Fruit fly (Drosophila melanogaster) whole organism, adult: ENCODE results near the gene Ptp36E.

Source experiments
- CG11617 ChIP-seq: fragments of 200-800 bp; sonication (Bioruptor generic); optimal IDR thresholded peaks from 2 replicates; lab custom pipeline; 2017; ENCODE audit warnings: mild to moderate bottlenecking, missing biosample characterization, missing genetic modification reagents, missing genetic modification characterization
- CG12768 ChIP-seq: fragments of 200-800 bp; sonication (Bioruptor generic); optimal IDR thresholded peaks from 2 replicates; lab custom pipeline; 2017; ENCODE audit warnings: missing biosample characterization, missing genetic modification characterization, mild to moderate bottlenecking, moderate library complexity, missing genetic modification reagents
- CG14711 ChIP-seq: fragments of 200-800 bp; sonication (Bioruptor generic); optimal IDR thresholded peaks from 2 replicates; lab custom pipeline; 2018; ENCODE audit warnings: missing biosample characterization, mild to moderate bottlenecking, missing genetic modification characterization, moderate library complexity
- CG1620 ChIP-seq: fragments of 200-800 bp; sonication (Bioruptor generic); optimal IDR thresholded peaks from 2 replicates; lab custom pipeline; 2016; ENCODE audit warnings: missing biosample characterization, missing genetic modification characterization
- CG33017 ChIP-seq: fragments of 200-800 bp; sonication (Bioruptor generic); optimal IDR thresholded peaks from 2 replicates; lab custom pipeline; 2018; ENCODE audit warnings: missing biosample characterization, mild to moderate bottlenecking, missing genetic modification characterization, moderate library complexity
- CG5204 ChIP-seq: fragments of 200-800 bp; sonication (Bioruptor generic); optimal IDR thresholded peaks from 2 replicates; lab custom pipeline; 2016; ENCODE audit warnings: missing biosample characterization, missing genetic modification characterization
- CG7045 ChIP-seq: fragments of 200-800 bp; sonication (Bioruptor generic); optimal IDR thresholded peaks from 2 replicates; lab custom pipeline; 2017; ENCODE audit warnings: missing biosample characterization, mild to moderate bottlenecking, missing genetic modification characterization
- CG7101 ChIP-seq: fragments of 200-800 bp; sonication (Bioruptor generic); optimal IDR thresholded peaks from 2 replicates; lab custom pipeline; 2018; ENCODE audit warnings: missing biosample characterization, mild to moderate bottlenecking, missing genetic modification characterization, moderate library complexity
- Clk ChIP-seq: fragments of 200-800 bp; sonication (Bioruptor generic); optimal IDR thresholded peaks from 2 replicates; lab custom pipeline; 2017; ENCODE audit warnings: missing biosample characterization, missing genetic modification characterization
- Crg-1 ChIP-seq: fragments of 200-800 bp; sonication (Bioruptor generic); optimal IDR thresholded peaks from 2 replicates; lab custom pipeline; 2016; ENCODE audit warnings: missing biosample characterization, missing genetic modification characterization
- Hr96 ChIP-seq: fragments of 200-800 bp; sonication (Bioruptor generic); optimal IDR thresholded peaks from 2 replicates; lab custom pipeline; 2016; ENCODE audit warnings: missing biosample characterization, missing genetic modification characterization
- Mnt ChIP-seq: fragments of 200-800 bp; sonication (Bioruptor generic); optimal IDR thresholded peaks from 2 replicates; lab custom pipeline; 2016; ENCODE audit warnings: missing biosample characterization, mild to moderate bottlenecking, missing genetic modification characterization
- bab1 ChIP-seq: fragments of 200-800 bp; sonication (Bioruptor generic); optimal IDR thresholded peaks from 3 replicates; lab custom pipeline; 2019; ENCODE audit warnings: missing biosample characterization, mild to moderate bottlenecking, missing genetic modification characterization, moderate library complexity
- cic ChIP-seq: fragments of 200-800 bp; sonication (Bioruptor generic); optimal IDR thresholded peaks from 2 replicates; lab custom pipeline; 2017; ENCODE audit warnings: missing biosample characterization, mild to moderate bottlenecking, missing genetic modification characterization, moderate library complexity
- cnc ChIP-seq, 2 experiments: fragments of >200 bp; optimal IDR thresholded peaks; 2 replicates each; lab custom pipeline; 2017
- kay ChIP-seq: fragments of 200-800 bp; sonication (Bioruptor generic); peaks from one replicate; lab custom pipeline; 2016; ENCODE audit warnings: missing biosample characterization, missing genetic modification characterization, borderline replicate concordance
- ovo ChIP-seq: fragments of 200-800 bp; sonication (Bioruptor generic); optimal IDR thresholded peaks from 2 replicates; lab custom pipeline; 2016; ENCODE audit warnings: missing biosample characterization, missing genetic modification characterization
- pad ChIP-seq: fragments of 200-800 bp; sonication (Bioruptor generic); optimal IDR thresholded peaks from 3 replicates; lab custom pipeline; 2017; ENCODE audit warnings: missing biosample characterization, missing genetic modification characterization, mild to moderate bottlenecking, moderate library complexity, missing genetic modification reagents
- tj ChIP-seq: fragments of 200-800 bp; sonication (Bioruptor generic); optimal IDR thresholded peaks from 3 replicates; lab custom pipeline; 2017; ENCODE audit warnings: missing biosample characterization, mild to moderate bottlenecking, missing genetic modification characterization, moderate library complexity
- toe ChIP-seq: fragments of 200-800 bp; sonication (Bioruptor generic); optimal IDR thresholded peaks from 2 replicates; lab custom pipeline; 2016; ENCODE audit warnings: missing biosample characterization, missing genetic modification characterization

Ptp36E gene

DNA sequence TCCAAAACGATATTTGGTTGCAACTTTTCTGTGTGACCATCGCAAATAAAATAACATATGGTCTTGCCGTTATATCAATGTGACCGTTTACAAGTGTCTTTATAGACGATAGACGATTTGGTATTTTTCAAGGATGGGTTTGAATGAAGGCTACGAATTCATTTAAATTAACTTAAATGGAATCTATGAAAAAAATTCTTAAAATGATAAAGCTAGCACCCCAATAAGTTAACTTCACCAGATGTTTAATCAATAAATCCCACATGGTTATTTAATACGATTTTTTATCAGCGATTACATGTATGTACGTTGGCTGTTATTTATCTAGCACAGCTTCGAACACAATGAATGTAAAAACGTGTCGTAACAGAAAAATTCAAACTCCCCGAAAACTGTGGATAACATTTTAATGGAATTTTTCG, 26.2 kb downstream of the Ptp36E start:
- no peak for TF ChIP-seq ovo (GFP tag; lab: Kevin White, UChicago)
- TF ChIP-seq CG7045 = no peak
- TF ChIP-seq cnc (optimal IDR thresholded peaks at IDR 0.05; lab: Kevin White, UChicago) = no peak
- no peak for TF ChIP-seq CG5204 (GFP tag; lab: Kevin White, UChicago)
- no peak for TF ChIP-seq CG12768 (GFP tag; lab: Kevin White, UChicago)
- TF ChIP-seq Clk (GFP tag; lab: Kevin White, UChicago) = no peak
- TF ChIP-seq pad = no peak
- no peak for TF ChIP-seq CG7101
- TF ChIP-seq CG11617 (GFP tag; lab: Kevin White, UChicago) = no peak
- no peak for TF ChIP-seq kay (GFP tag; lab: Kevin White, UChicago)
- no peak for TF ChIP-seq bab1 (GFP tag; lab: Kevin White, UChicago)

DNA sequence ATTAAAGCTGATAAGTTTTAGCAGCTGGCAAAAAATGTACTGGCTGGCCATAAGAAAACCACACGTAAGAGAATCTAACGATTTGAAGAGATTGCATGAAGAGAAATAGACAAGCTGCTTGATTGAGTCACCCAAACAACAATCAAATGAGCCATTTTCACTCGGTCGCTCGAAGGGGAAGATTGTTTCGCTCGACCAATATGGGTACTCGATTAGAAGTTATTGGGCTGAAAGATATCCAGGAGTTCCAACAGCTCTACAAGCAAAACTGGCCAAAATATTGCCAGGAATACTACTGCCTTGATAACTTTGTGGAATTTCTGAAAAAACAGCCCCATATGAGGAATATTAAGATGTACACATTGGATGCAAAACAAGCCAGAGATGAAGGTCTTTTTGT, 28.9 kb downstream of the Ptp36E start, which contains the start of gene CG5783:
Gene CG5783, plus strand, starts transcription at position 167 of the 400 bp plus-strand sequence.
- peak; percentile 89 for TF ChIP-seq pad
- TF ChIP-seq cic (GFP tag; lab: Kevin White, UChicago) = no peak

DNA sequence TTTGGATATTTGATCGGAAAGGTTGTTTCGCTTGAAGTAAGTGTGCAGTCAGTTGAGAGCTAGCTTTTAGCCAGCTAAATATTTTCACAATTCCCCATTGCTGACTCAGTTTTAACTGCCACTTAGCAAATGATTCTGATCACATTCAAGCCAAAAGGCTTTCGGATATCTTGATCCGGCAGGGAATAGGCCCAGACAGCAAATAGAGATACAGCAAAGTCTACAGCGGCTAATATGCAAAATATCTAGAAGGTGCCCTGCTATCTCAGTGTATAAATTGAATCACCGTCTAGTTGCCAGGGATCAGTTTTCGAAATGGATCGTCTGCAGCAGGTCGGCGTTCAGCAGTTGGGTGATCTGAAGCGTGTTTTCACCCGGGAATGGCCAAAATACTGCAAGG, 30.3 kb downstream of the Ptp36E start, which contains the start of gene CG15155:
Gene CG15155, plus strand, starts transcription at position 301 of the 400 bp plus-strand sequence.
- TF ChIP-seq Mnt (GFP tag; lab: Kevin White, UChicago) = no peak
- TF ChIP-seq cnc (optimal IDR thresholded peaks at IDR 0.05; lab: Kevin White, UChicago) = no peak
- no peak for TF ChIP-seq CG12768 (GFP tag; lab: Kevin White, UChicago)
- TF ChIP-seq CG1620 (GFP tag; lab: Kevin White, UChicago) = no peak
- no peak for TF ChIP-seq Clk (GFP tag; lab: Kevin White, UChicago)
- no peak for TF ChIP-seq CG7101
- TF ChIP-seq CG5204 (GFP tag; lab: Kevin White, UChicago) = no peak
- TF ChIP-seq bab1 (GFP tag; lab: Kevin White, UChicago) = no peak
- no peak for TF ChIP-seq toe (GFP tag; lab: Kevin White, UChicago)
- no peak for TF ChIP-seq tj (GFP tag; lab: Kevin White, UChicago)
- no peak for TF ChIP-seq pad
- no peak for TF ChIP-seq Hr96
- no peak for TF ChIP-seq cic (GFP tag; lab: Kevin White, UChicago)
- no peak for TF ChIP-seq kay (GFP tag; lab: Kevin White, UChicago)
- TF ChIP-seq ovo (GFP tag; lab: Kevin White, UChicago) = no peak
- TF ChIP-seq CG11617 (GFP tag; lab: Kevin White, UChicago) = no peak
- TF ChIP-seq Crg-1 (GFP tag; lab: Kevin White, UChicago) = no peak

DNA sequence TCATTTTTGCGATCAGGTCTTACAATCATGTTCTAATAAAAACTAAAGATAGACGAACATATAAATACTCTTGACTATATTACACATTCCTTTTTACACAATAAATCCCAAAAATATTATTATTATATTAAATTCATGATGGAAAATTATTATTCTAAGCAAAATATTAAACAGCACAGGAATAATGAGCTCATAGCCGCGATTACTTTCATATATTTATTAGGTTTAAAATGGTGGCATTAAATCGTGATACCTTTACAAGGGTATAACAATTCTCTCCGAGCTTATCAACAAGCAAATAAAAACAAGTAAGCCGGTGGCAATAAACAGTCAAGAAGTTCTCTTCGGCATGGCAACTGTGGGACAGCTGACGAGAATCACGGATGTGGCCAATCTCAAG, 31.7 kb downstream of the Ptp36E start, which contains the start of gene CG17681:
Gene CG17681, plus strand, starts transcription at position 56 of the 400 bp plus-strand sequence.
- TF ChIP-seq bab1 (GFP tag; lab: Kevin White, UChicago) (peak; percentile 78), toe (GFP tag; lab: Kevin White, UChicago) (peak; percentile 25), kay (GFP tag; lab: Kevin White, UChicago) (no peak), pad (peak; percentile 10), tj (GFP tag; lab: Kevin White, UChicago) (no peak), CG12768 (GFP tag; lab: Kevin White, UChicago) (peak; percentile 73), CG11617 (GFP tag; lab: Kevin White, UChicago) (peak; percentile 66), Mnt (GFP tag; lab: Kevin White, UChicago) (no peak), CG33017 (peak; percentile 77), ovo (GFP tag; lab: Kevin White, UChicago) (no peak), cic (GFP tag; lab: Kevin White, UChicago) (peak; percentile 54), CG7101 (peak; percentile 74), CG7045 (peak; percentile 76), CG1620 (GFP tag; lab: Kevin White, UChicago) (no peak), CG14711 (tag; lab: Kevin White, UChicago) (peak; percentile 54), cnc (optimal IDR thresholded peaks at IDR 0.05; lab: Kevin White, UChicago) (no peak), CG5204 (GFP tag; lab: Kevin White, UChicago) (no peak), Hr96 (no peak)

DNA sequence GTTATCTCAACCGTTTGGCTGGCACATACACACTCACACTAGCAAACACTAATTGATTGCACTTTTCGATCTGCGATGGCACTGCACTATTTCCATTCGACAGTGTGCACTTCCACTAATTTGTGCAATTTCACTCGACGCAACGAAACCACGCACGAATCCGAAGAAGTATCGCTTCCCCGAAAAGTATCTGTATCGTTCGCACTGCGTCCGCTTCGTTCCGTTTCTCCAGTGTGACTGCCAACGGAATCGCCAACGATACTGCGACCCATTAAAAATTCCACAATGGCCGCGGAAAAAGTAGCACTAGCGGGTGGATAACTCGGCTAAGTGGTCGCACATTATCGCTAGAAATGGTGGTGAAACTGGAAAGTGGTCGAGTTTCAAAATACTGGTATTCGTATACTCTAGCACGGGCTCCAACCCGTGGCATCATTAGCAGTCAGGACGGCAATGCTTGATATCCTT, 32.6 kb downstream of the Ptp36E start, which contains the start of gene Socs36E:
Gene Socs36E, minus strand, starts transcription at position 246 of the 468 bp plus-strand sequence.
- TF ChIP-seq CG33017 = peak; percentile 8
- TF ChIP-seq Mnt (GFP tag; lab: Kevin White, UChicago) = peak; percentile 57
- no peak for TF ChIP-seq Crg-1 (GFP tag; lab: Kevin White, UChicago)
- TF ChIP-seq CG12768 (GFP tag; lab: Kevin White, UChicago) = no peak
- TF ChIP-seq CG7101 = no peak
- peak; percentile 79 for TF ChIP-seq tj (GFP tag; lab: Kevin White, UChicago)
- TF ChIP-seq CG1620 (GFP tag; lab: Kevin White, UChicago) = peak; percentile 34
- no peak for TF ChIP-seq CG11617 (GFP tag; lab: Kevin White, UChicago)
- TF ChIP-seq CG7045 = no peak
- no peak for TF ChIP-seq Clk (GFP tag; lab: Kevin White, UChicago)
- peak; percentile 41 for TF ChIP-seq bab1 (GFP tag; lab: Kevin White, UChicago)
- peak; percentile 26 for TF ChIP-seq cic (GFP tag; lab: Kevin White, UChicago)
- TF ChIP-seq ovo (GFP tag; lab: Kevin White, UChicago) = no peak
- no peak for TF ChIP-seq toe (GFP tag; lab: Kevin White, UChicago)

DNA sequence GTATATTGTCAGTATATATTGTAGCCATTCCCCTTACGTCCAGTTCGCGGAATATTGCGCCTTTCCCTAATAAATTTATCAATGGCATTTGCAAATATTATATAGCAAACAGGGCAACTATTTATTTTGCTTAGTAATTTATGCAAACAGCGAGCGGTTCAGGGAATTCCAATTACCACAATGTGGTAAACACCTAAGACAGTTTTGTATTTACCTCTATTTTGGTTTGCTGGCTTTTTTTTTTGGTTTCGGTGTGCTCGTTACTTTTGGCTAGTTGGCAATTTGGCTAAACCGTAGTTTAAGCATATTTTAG, 33.0 kb downstream of the Ptp36E start:
- TF ChIP-seq cnc (optimal IDR thresholded peaks at IDR 0.05; lab: Kevin White, UChicago) = no peak
- TF ChIP-seq cic (GFP tag; lab: Kevin White, UChicago) = no peak
- TF ChIP-seq Crg-1 (GFP tag; lab: Kevin White, UChicago) = peak; percentile 22
- TF ChIP-seq CG11617 (GFP tag; lab: Kevin White, UChicago) = peak; percentile 20
- TF ChIP-seq pad = no peak
- no peak for TF ChIP-seq CG5204 (GFP tag; lab: Kevin White, UChicago)
- TF ChIP-seq CG1620 (GFP tag; lab: Kevin White, UChicago) = peak; percentile 31
- no peak for TF ChIP-seq tj (GFP tag; lab: Kevin White, UChicago)
- TF ChIP-seq ovo (GFP tag; lab: Kevin White, UChicago) = peak; percentile 70
- TF ChIP-seq CG33017 = no peak
- TF ChIP-seq CG7101 = peak; percentile 25
- no peak for TF ChIP-seq Mnt (GFP tag; lab: Kevin White, UChicago)
- no peak for TF ChIP-seq CG12768 (GFP tag; lab: Kevin White, UChicago)
- TF ChIP-seq CG7045 = no peak
- TF ChIP-seq Hr96 = no peak
- no peak for TF ChIP-seq bab1 (GFP tag; lab: Kevin White, UChicago)
- TF ChIP-seq toe (GFP tag; lab: Kevin White, UChicago) = no peak
- TF ChIP-seq Clk (GFP tag; lab: Kevin White, UChicago) = no peak
- TF ChIP-seq kay (GFP tag; lab: Kevin White, UChicago) = no peak
- TF ChIP-seq CG14711 (tag; lab: Kevin White, UChicago) = no peak
